Worm (Caenorhabditis elegans) whole organism, early embryonic: ENCODE measurements around the gene fip-2.

Experiments
- aly-1 ChIP-seq: sonication (generic microtip); optimal IDR thresholded peaks from 2 replicates; lab custom pipeline; 2016; ENCODE audit warnings: missing genetic modification characterization, missing compliant biosample characterization
- flt-1 ChIP-seq: fragments of 200-800 bp; sonication (Bioruptor generic); IDR thresholded peaks from 2 replicates; pipeline ENCODE4 v1.3.6; 2022; ENCODE audit warnings: missing genetic modification characterization, missing compliant biosample characterization
- sea-1 ChIP-seq: fragments of 200-800 bp; sonication (Bioruptor generic); conservative IDR thresholded peaks from 2 replicates; pipeline ENCODE4 v1.3.6; 2022; ENCODE audit warnings: missing genetic modification characterization, missing compliant biosample characterization
- tra-4 ChIP-seq: sonication (generic microtip); optimal IDR thresholded peaks from 2 replicates; lab custom pipeline; 2017; ENCODE audit warnings: missing genetic modification characterization, missing compliant biosample characterization

DNA sequence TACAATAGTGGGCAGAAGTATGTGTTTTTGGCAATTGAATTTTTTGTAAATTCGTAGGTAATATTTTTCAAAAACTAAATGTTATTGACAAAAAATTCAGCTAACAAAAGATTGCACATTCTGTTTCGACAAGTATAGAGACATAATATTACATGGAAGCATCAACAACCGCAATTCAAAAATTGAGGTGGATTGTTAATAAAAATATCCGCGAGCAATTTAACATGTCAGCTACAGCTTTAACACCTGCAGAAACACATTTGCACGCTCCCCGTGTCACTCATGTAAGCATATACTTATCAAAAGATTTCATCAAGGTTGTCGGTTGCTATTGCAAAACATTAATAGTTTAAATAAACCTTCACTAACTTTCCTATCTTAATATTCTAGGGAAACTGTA, 32.1 kb upstream of the fip-2 start, which contains the start of gene srsx-34:
- TF ChIP-seq aly-1 (tag; lab: Kevin White, UChicago) (no peak), sea-1 (GFP tag; lab: Robert Waterston, UW) (no peak), tra-4 (no peak), flt-1 (GFP tag; lab: Robert Waterston, UW) (no peak)
